Worm (Caenorhabditis elegans): ENCODE results near the gene F49H6.8.
A peak's percentile ranks its signal among the peaks of the same experiment; 100 is the strongest.

The F49H6.8 gene

ce11 chrV:17022613-17023322 is at the start of gene F49H6.8, which contains the start of gene F49H6.5:
F49H6.8 (minus strand) TSS chrV:17022663.
F49H6.5 (plus strand) TSS chrV:17023241.
- TF ChIP-seq ceh-32 (tag; optimal IDR thresholded peaks at IDR 0.05; ENCODE audit: poor library complexity) (no peak), nhr-48 (tag; optimal IDR thresholded peaks at IDR 0.05) (no peak), dmd-6 (GFP tag; IDR thresholded peaks at IDR 0.05) (peak; percentile 52), php-3 (GFP tag; IDR thresholded peaks at IDR 0.05) (peak; percentile 67; the same call in 1 of the 2 replicates), T26A8.4 (GFP tag; IDR thresholded peaks at IDR 0.05) (no peak), nhr-28 (tag; optimal IDR thresholded peaks at IDR 0.05) (peak; percentile 64), ces-1 (GFP tag; optimal IDR thresholded peaks at IDR 0.05) (no peak), mxl-3 (GFP tag; optimal IDR thresholded peaks at IDR 0.05) (no peak), nhr-25 (tag; optimal IDR thresholded peaks at IDR 0.05; ENCODE audit: borderline replicate concordance, insufficient read depth) (no peak)

ce11 chrV:17071578-17071977 is 49.1 kb upstream of the F49H6.8 start, which contains the start of gene srbc-14:
srbc-14 (minus strand) TSS chrV:17071678.
- TF ChIP-seq zip-2 (tag; optimal IDR thresholded peaks at IDR 0.05) (no peak), madf-5 (GFP tag; IDR thresholded peaks at IDR 0.05) (no peak), ztf-7 (tag; optimal IDR thresholded peaks at IDR 0.05) (no peak), nhr-42 (GFP tag; IDR thresholded peaks at IDR 0.05) (no peak), mxl-3 (GFP tag; optimal IDR thresholded peaks at IDR 0.05) (no peak), skn-1 (tag; optimal IDR thresholded peaks at IDR 0.05) (no peak), egl-43 (GFP tag; IDR thresholded peaks at IDR 0.05) (no peak), tra-1 (GFP tag; IDR thresholded peaks at IDR 0.05) (no peak), mxl-2 (GFP tag; conservative IDR thresholded peaks at IDR 0.05) (no peak), lin-13 (GFP tag; optimal IDR thresholded peaks at IDR 0.05) (no peak), F44E2.7 (GFP tag; IDR thresholded peaks at IDR 0.05) (no peak), pha-4 (GFP tag; IDR thresholded peaks at IDR 0.05) (no peak), pha-4 (tag; optimal IDR thresholded peaks at IDR 0.05) (no peak), duxl-1 (tag; optimal IDR thresholded peaks at IDR 0.05; ENCODE audit: poor library complexity) (no peak), dmd-8 (GFP tag; IDR thresholded peaks at IDR 0.05) (no peak), lin-1 (GFP tag; IDR thresholded peaks at IDR 0.05) (no peak), gei-8 (GFP tag; optimal IDR thresholded peaks at IDR 0.05) (no peak), ces-1 (GFP tag; optimal IDR thresholded peaks at IDR 0.05) (no peak), nhr-11 (tag; optimal IDR thresholded peaks at IDR 0.05) (no peak)

ce11 chrV:17068839-17069238 is 46.4 kb upstream of the F49H6.8 start, which contains the start of gene T05E12.8:
T05E12.8 (plus strand) TSS chrV:17069139.
- no peak for TF ChIP-seq nhr-6 (tag; optimal IDR thresholded peaks at IDR 0.05)
- TF ChIP-seq tra-1 (GFP tag; IDR thresholded peaks at IDR 0.05), result no peak
- TF ChIP-seq hmg-1.1 (GFP tag; IDR thresholded peaks at IDR 0.05), result no peak
- no peak for TF ChIP-seq ceh-62 (tag; optimal IDR thresholded peaks at IDR 0.05)
- no peak for TF ChIP-seq ceh-20 (GFP tag; IDR thresholded peaks at IDR 0.05)
- no peak for TF ChIP-seq madf-9 (GFP tag; conservative IDR thresholded peaks at IDR 0.05)
- no peak for TF ChIP-seq aha-1 (tag)
- TF ChIP-seq pqm-1 (tag; optimal IDR thresholded peaks at IDR 0.05), result no peak
- TF ChIP-seq snpc-1.2 (GFP tag; IDR thresholded peaks at IDR 0.05), result no peak
- TF ChIP-seq unc-62 (GFP tag; optimal IDR thresholded peaks at IDR 0.05 in 1 of 2), result no peak
- no peak for TF ChIP-seq unc-62 (tag; optimal IDR thresholded peaks at IDR 0.05)
- no peak for TF ChIP-seq F37D6.2 (tag; optimal IDR thresholded peaks at IDR 0.05)
- no peak for TF ChIP-seq mxl-2 (GFP tag; conservative IDR thresholded peaks at IDR 0.05)
- no peak for TF ChIP-seq mes-2 (tag; optimal IDR thresholded peaks at IDR 0.05; ENCODE audit: poor library complexity, severe bottlenecking)
- TF ChIP-seq ctbp-1 (GFP tag; IDR thresholded peaks at IDR 0.05), result no peak

Data from whole organism, L4 larva.